Worm (Caenorhabditis elegans): ENCODE measurements around the gene shl-1.

DNA sequence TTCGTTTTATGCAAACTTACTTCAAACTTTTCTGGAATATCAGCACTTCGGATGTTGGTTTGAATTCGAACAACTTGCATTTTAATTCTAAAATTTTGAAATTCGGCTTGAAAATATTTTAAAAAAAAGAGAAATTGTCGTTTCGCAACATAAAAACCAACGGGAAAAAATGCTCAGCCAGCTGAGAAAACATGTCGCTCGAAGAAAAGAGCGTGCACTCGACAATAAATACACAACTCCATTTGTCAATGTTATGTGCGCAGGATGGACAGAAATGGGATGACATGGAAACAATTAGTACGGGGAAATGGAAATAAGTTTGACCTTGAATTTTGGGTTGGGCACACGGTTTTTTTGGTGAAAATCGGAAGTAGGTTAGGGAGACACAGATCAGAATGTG, 48.0 kb downstream of the shl-1 start, which contains the start of gene mif-4:
- TF ChIP-seq isw-1 (GFP tag; IDR thresholded peaks at IDR 0.05) (no peak), aly-2 (tag; optimal IDR thresholded peaks at IDR 0.05) (no peak), mab-9 (GFP tag; IDR thresholded peaks at IDR 0.05) (no peak), lin-15B (tag; optimal IDR thresholded peaks at IDR 0.05) (no peak), tbx-2 (tag; optimal IDR thresholded peaks at IDR 0.05) (no peak), alr-1 (tag; optimal IDR thresholded peaks at IDR 0.05; ENCODE audit: borderline replicate concordance) (no peak), elt-3 (tag; optimal IDR thresholded peaks at IDR 0.05) (no peak), zip-4 (GFP tag; optimal IDR thresholded peaks at IDR 0.05) (no peak), nhr-71 (tag; optimal IDR thresholded peaks at IDR 0.05) (no peak)

Measured in whole organism, L1 larva.